Worm (Caenorhabditis elegans) whole organism, L2 larva: ENCODE measurements around the gene pssy-2.

Source experiments
- R02D3.7 ChIP-seq: fragments of 150-350 bp; optimal IDR thresholded peaks from 2 replicates; lab custom pipeline; 2014; ENCODE audit warnings: missing biosample characterization, missing genetic modification characterization
- egl-27 ChIP-seq: sonication (generic microtip); optimal IDR thresholded peaks from 3 replicates; lab custom pipeline; 2017; ENCODE audit warnings: missing biosample characterization, missing genetic modification reagents, missing genetic modification characterization
- mdl-1 ChIP-seq, 2 experiments: fragments of 150-350 bp in 1 of 2; sonication (generic microtip) in 1 of 2; optimal IDR thresholded peaks; 2 replicates each; lab custom pipeline; 2017; ENCODE audit warnings: missing biosample characterization in 2 of 2, missing genetic modification characterization in 2 of 2
- nhr-10 ChIP-seq: sonication (generic microtip); optimal IDR thresholded peaks from 2 replicates; lab custom pipeline; 2017; ENCODE audit warnings: missing biosample characterization, missing genetic modification characterization
- nhr-6 ChIP-seq: fragments of 150-350 bp; optimal IDR thresholded peaks from 2 replicates; lab custom pipeline; 2014; ENCODE audit warnings: missing biosample characterization, missing genetic modification characterization
- skn-1 ChIP-seq: sonication (generic microtip); optimal IDR thresholded peaks from 2 replicates; lab custom pipeline; 2017; ENCODE audit warnings: missing biosample characterization, missing genetic modification characterization
- unc-62 ChIP-seq: fragments of 150-350 bp; optimal IDR thresholded peaks from 2 replicates; lab custom pipeline; 2014; ENCODE audit warnings: missing biosample characterization, missing genetic modification reagents, missing genetic modification characterization

- TF ChIP-seq skn-1 (tag; lab: Kevin White, UChicago) (no peak), egl-27 (tag; lab: Kevin White, UChicago) (no peak), mdl-1 (tag; optimal IDR thresholded peaks at IDR 0.05; lab: Kevin White, UChicago) (no peak), nhr-6 (tag; lab: Kevin White, UChicago) (no peak), nhr-10 (tag; lab: Kevin White, UChicago) (no peak), unc-62 (GFP tag; lab: Kevin White, UChicago) (no peak), R02D3.7 (tag; lab: Kevin White, UChicago) (no peak)
These were observed 14.3 kb upstream of the pssy-2 start for ce11 chrIII:13457305-13457704.
